Worm (Caenorhabditis elegans): ENCODE results near the gene C18A3.11.

The C18A3.11 gene

DNA sequence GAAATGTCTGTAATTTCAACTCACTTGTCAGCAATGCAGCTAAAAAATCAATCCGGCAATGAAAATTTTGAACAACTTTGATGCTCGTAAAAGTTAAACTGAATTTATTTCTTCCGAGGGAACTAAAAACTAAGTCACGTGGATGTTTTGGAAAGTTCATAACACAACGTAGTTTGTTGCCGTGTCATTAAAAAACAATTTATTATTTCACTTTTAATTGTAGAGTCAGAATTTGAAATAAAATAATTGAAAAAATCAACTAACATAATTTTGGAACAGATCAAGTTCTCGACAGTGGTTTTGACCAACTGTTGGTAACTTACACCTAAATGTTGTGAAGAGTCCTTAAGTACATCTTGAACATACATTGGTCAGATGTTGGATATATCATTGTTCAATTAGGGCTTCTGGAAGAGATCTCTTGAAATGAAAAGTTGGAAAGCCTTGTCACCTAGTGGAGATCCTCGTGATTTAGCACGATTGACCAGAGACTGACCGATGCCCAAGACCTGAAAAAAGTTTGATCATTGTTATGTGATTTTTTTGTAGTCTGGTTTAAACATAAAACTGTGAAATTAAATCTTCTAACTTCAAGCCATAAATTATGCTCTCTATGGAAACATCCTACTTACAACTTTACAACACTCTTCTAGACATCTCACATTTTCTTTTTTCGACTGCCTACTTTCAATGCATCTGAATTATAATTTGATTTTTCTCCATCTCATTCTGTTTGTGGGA lies at the start of gene C18A3.11, which contains the start of gene C18A3.7:
Gene C18A3.11 (plus strand): TSS at position 691 of the 741 bp plus-strand sequence.
Gene C18A3.7 (minus strand): TSS at position 101 of the 741 bp plus-strand sequence.
- no peak for TF ChIP-seq nhr-237 (tag; optimal IDR thresholded peaks at IDR 0.05)
- no peak for TF ChIP-seq aly-2 (tag; optimal IDR thresholded peaks at IDR 0.05)
- TF ChIP-seq ztf-11 (tag; optimal IDR thresholded peaks at IDR 0.05), result no peak

ce11 chrII:5688959-5689358 lies 41.9 kb upstream of the C18A3.11 start, which contains the start of gene C25H3.11:
C25H3.11 (minus strand) TSS chrII:5689040.
- TF ChIP-seq ama-1 (optimal IDR thresholded peaks at IDR 0.05) (peak; percentile 52), lin-39 (tag; optimal IDR thresholded peaks at IDR 0.05) (no peak), elt-2 (tag; optimal IDR thresholded peaks at IDR 0.05) (peak; percentile 70), lin-15B (tag; optimal IDR thresholded peaks at IDR 0.05) (peak; percentile 53), ceh-9 (tag; optimal IDR thresholded peaks at IDR 0.05) (no peak), zag-1 (tag; optimal IDR thresholded peaks at IDR 0.05) (no peak), ceh-16 (tag; optimal IDR thresholded peaks at IDR 0.05) (no peak), lsy-12 (tag; optimal IDR thresholded peaks at IDR 0.05) (peak; percentile 4), nhr-25 (tag; optimal IDR thresholded peaks at IDR 0.05) (no peak), elt-3 (tag; optimal IDR thresholded peaks at IDR 0.05) (no peak), unc-62 (GFP tag; optimal IDR thresholded peaks at IDR 0.05) (no peak), pha-4 (tag; optimal IDR thresholded peaks at IDR 0.05) (peak; percentile 42), sea-2 (GFP tag; optimal IDR thresholded peaks at IDR 0.05) (no peak), R02D3.7 (tag; optimal IDR thresholded peaks at IDR 0.05) (no peak), nhr-77 (tag; optimal IDR thresholded peaks at IDR 0.05) (no peak), nhr-237 (tag; optimal IDR thresholded peaks at IDR 0.05) (no peak), egl-27 (tag; optimal IDR thresholded peaks at IDR 0.05) (no peak), fos-1 (tag; optimal IDR thresholded peaks at IDR 0.05) (no peak), fkh-2 (tag; optimal IDR thresholded peaks at IDR 0.05) (no peak), pqm-1 (tag; optimal IDR thresholded peaks at IDR 0.05) (peak; percentile 26), nhr-43 (tag; optimal IDR thresholded peaks at IDR 0.05; ENCODE audit: poor library complexity, severe bottlenecking) (no peak), snpc-4 (tag; optimal IDR thresholded peaks at IDR 0.05) (peak; percentile 29), skn-1 (tag; optimal IDR thresholded peaks at IDR 0.05) (no peak), nfya-1 (tag; optimal IDR thresholded peaks at IDR 0.05; ENCODE audit: insufficient read depth) (peak; percentile 67), mdl-1 (tag; optimal IDR thresholded peaks at IDR 0.05) (no peak), nhr-23 (tag; optimal IDR thresholded peaks at IDR 0.05) (no peak), nhr-12 (tag; optimal IDR thresholded peaks at IDR 0.05) (no peak)

DNA sequence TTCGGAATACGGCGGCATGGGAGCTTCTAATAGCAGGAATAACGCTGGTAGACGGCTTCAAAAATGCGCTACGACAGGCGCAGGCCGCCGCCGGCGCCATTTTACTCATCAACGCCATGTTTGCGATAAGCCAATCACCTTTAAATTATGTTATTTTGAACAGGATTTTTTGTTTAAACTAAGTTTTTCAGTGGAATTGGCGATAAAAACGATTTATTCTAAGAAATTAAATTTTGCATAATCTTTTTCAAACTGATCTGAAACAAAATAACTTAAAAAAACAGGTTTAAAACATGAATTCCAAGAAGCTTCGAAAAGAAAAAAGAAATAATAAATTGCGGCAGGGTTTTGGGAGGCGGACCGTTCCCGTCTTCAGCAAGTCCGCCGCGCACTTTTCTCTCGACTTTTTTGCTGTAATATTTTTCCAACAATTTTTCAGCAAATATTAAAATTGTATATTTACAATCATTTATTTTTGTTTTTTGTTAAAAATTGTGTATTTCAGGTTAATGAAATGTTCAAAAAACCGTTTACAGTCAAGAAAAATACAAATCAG lies 39.5 kb upstream of the C18A3.11 start, which contains the start of the genes ndub-5 and eif-2D:
Gene ndub-5 (minus strand): TSS at position 138 of the 556 bp plus-strand sequence.
Gene eif-2D (plus strand): TSS at position 506 of the 556 bp plus-strand sequence.
- no peak for TF ChIP-seq ceh-28 (tag; optimal IDR thresholded peaks at IDR 0.05)
- TF ChIP-seq pha-4 (tag; optimal IDR thresholded peaks at IDR 0.05), result peak; percentile 26
- no peak for TF ChIP-seq nhr-23 (tag; optimal IDR thresholded peaks at IDR 0.05)
- no peak for TF ChIP-seq ceh-82 (tag; optimal IDR thresholded peaks at IDR 0.05)
- peak; percentile 42 for TF ChIP-seq nfya-1 (tag; optimal IDR thresholded peaks at IDR 0.05; ENCODE audit: insufficient read depth)
- TF ChIP-seq eor-1 (tag; optimal IDR thresholded peaks at IDR 0.05), result no peak
- TF ChIP-seq nhr-237 (tag; optimal IDR thresholded peaks at IDR 0.05), result no peak
- TF ChIP-seq snpc-4 (tag; optimal IDR thresholded peaks at IDR 0.05), result peak; percentile 18
- peak; percentile 15 for TF ChIP-seq elt-2 (tag; optimal IDR thresholded peaks at IDR 0.05)
- peak; percentile 6 for TF ChIP-seq hmg-11 (tag; optimal IDR thresholded peaks at IDR 0.05)

DNA sequence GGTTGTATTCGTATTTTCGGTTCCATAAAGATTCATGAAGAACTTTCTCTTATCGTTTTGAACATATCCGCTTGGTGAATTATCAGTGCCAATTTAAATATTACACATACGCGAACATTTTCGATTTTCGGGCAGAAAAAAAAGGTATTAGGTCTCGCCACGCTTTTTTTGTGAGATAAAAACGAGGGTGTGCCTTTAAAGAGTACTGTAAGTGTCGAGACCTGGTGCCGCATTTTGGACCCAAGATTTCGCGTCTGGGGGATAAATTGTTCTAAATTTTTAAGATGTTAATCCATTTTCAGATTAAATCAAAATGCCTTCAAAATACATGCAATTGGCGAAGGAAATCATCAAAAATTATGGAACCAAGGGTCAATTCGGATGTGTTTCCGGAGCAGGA lies 36.9 kb upstream of the C18A3.11 start, which contains the start of gene C25H3.3:
Gene C25H3.3 (plus strand): TSS at position 301 of the 400 bp plus-strand sequence.
- TF ChIP-seq fos-1 (tag; optimal IDR thresholded peaks at IDR 0.05) (no peak), egl-5 (tag; optimal IDR thresholded peaks at IDR 0.05) (no peak), snpc-4 (tag; optimal IDR thresholded peaks at IDR 0.05) (no peak), fkh-2 (tag; optimal IDR thresholded peaks at IDR 0.05) (no peak)

All from whole organism, L3 larva.